Fruit fly (Drosophila melanogaster) whole organism, pupa: ENCODE measurements around the gene Usp2.

ENCODE experiments used
- CG10348 ChIP-seq: fragments of 200-800 bp; sonication (Bioruptor generic); IDR thresholded peaks from 2 replicates; pipeline ENCODE4 v1.3.6; 2022; ENCODE audit warnings: missing biosample characterization, missing genetic modification characterization
- CG12605 ChIP-seq: fragments of 200-800 bp; sonication (Bioruptor generic); IDR thresholded peaks from 2 replicates; pipeline ENCODE4 v1.3.6; 2022; ENCODE audit warnings: missing biosample characterization, missing genetic modification characterization
- CG13204 ChIP-seq: fragments of 200-800 bp; sonication (Bioruptor generic); optimal IDR thresholded peaks from 2 replicates; lab custom pipeline; 2018; ENCODE audit warnings: missing biosample characterization, mild to moderate bottlenecking, missing genetic modification characterization, moderate library complexity
- CG14655 ChIP-seq: fragments of 200-800 bp; sonication (Bioruptor generic); optimal IDR thresholded peaks from 3 replicates; lab custom pipeline; 2017; ENCODE audit warnings: mild to moderate bottlenecking, missing biosample characterization, missing genetic modification reagents, missing genetic modification characterization
- CG15710 ChIP-seq: fragments of 200-800 bp; sonication (Bioruptor generic); optimal IDR thresholded peaks from 2 replicates; lab custom pipeline; 2018; ENCODE audit warnings: missing biosample characterization, mild to moderate bottlenecking, missing genetic modification characterization, moderate library complexity
- CG17806 ChIP-seq: fragments of 200-800 bp; sonication (Bioruptor generic); optimal IDR thresholded peaks from 2 replicates; lab custom pipeline; 2018; ENCODE audit warnings: missing biosample characterization, mild to moderate bottlenecking, missing genetic modification characterization, moderate library complexity
- CG32121 ChIP-seq: fragments of 200-800 bp; sonication (Bioruptor generic); IDR thresholded peaks from 2 replicates; pipeline ENCODE4 v1.3.6; 2022; ENCODE audit warnings: missing biosample characterization, missing genetic modification characterization
- CG34367 ChIP-seq: fragments of 200-800 bp; sonication (Bioruptor generic); optimal IDR thresholded peaks from 2 replicates; lab custom pipeline; 2018; ENCODE audit warnings: missing biosample characterization, mild to moderate bottlenecking, missing genetic modification characterization
- CG4496 ChIP-seq: fragments of 200-800 bp; sonication (Bioruptor generic); IDR thresholded peaks from 3 replicates; pipeline ENCODE4 v1.3.6; 2022; ENCODE audit warnings: missing biosample characterization, missing genetic modification characterization
- CG8159 ChIP-seq: fragments of 200-800 bp; sonication (Bioruptor generic); optimal IDR thresholded peaks from 3 replicates; lab custom pipeline; 2018; ENCODE audit warnings: missing biosample characterization, mild to moderate bottlenecking, missing genetic modification characterization, moderate library complexity
- CG8301 ChIP-seq: fragments of 200-800 bp; sonication (Bioruptor generic); optimal IDR thresholded peaks from 2 replicates; lab custom pipeline; 2018; ENCODE audit warnings: missing biosample characterization, mild to moderate bottlenecking, missing genetic modification characterization
- CG9948 ChIP-seq: fragments of 200-800 bp; sonication (Bioruptor generic); optimal IDR thresholded peaks from 2 replicates; lab custom pipeline; 2018; ENCODE audit warnings: missing biosample characterization, mild to moderate bottlenecking, missing genetic modification characterization, moderate library complexity
- D1 ChIP-seq: fragments of 200-800 bp; sonication (Bioruptor generic); optimal IDR thresholded peaks from 2 replicates; lab custom pipeline; 2018; ENCODE audit warnings: missing biosample characterization, mild to moderate bottlenecking, missing genetic modification characterization, moderate library complexity
- EcR ChIP-seq: fragments of 200-800 bp; sonication (Bioruptor generic); optimal IDR thresholded peaks from 3 replicates; lab custom pipeline; 2019; ENCODE audit warnings: missing biosample characterization, missing genetic modification characterization, mild to moderate bottlenecking, moderate library complexity, missing genetic modification reagents
- Ets98B ChIP-seq: fragments of 200-800 bp; sonication (Bioruptor generic); IDR thresholded peaks from 2 replicates; pipeline ENCODE4 v1.3.6; 2022; ENCODE audit warnings: missing biosample characterization, missing genetic modification characterization
- Pif1A ChIP-seq: fragments of 200-800 bp; sonication (Bioruptor generic); optimal IDR thresholded peaks from 3 replicates; lab custom pipeline; 2016; ENCODE audit warnings: missing biosample characterization, missing genetic modification characterization
- Pif1B ChIP-seq: fragments of 200-800 bp; sonication (Bioruptor generic); optimal IDR thresholded peaks from 3 replicates; lab custom pipeline; 2016; ENCODE audit warnings: missing biosample characterization, missing genetic modification characterization
- Snoo ChIP-seq: fragments of 200-800 bp; sonication (Bioruptor generic); optimal IDR thresholded peaks from 3 replicates; lab custom pipeline; 2017; ENCODE audit warnings: missing biosample characterization, mild to moderate bottlenecking, missing genetic modification characterization, inconsistent platforms
- fd96Ca ChIP-seq: fragments of 200-800 bp; sonication (Bioruptor generic); IDR thresholded peaks from 3 replicates; pipeline ENCODE4 v1.3.6; 2022; ENCODE audit warnings: missing biosample characterization, missing genetic modification characterization
- gl ChIP-seq: fragments of 200-800 bp; sonication (Bioruptor generic); optimal IDR thresholded peaks from 2 replicates; lab custom pipeline; 2018; ENCODE audit warnings: missing biosample characterization, mild to moderate bottlenecking, missing genetic modification characterization
- rn ChIP-seq: fragments of 200-800 bp; sonication (Bioruptor generic); IDR thresholded peaks from 2 replicates; pipeline ENCODE4 v1.3.6; 2022; ENCODE audit warnings: missing biosample characterization, missing genetic modification characterization

Usp2 gene

dm6 chrX:22479207-22479820 is 23.7 kb downstream of the Usp2 start:
- TF ChIP-seq CG32121 (GFP tag; lab: Robert Waterston, UW) (peak; percentile 25; the same call in 1 of the 2 replicates), Pif1A (GFP tag; lab: Kevin White, UChicago) (peak; percentile 64), rn (GFP tag; lab: Robert Waterston, UW) (no peak), Ets98B (GFP tag; lab: Robert Waterston, UW) (peak; percentile 18; the same call in 1 of the 2 replicates), CG34367 (peak; percentile 28), CG15710 (tag; lab: Kevin White, UChicago) (peak; percentile 33), CG8159 (tag; lab: Kevin White, UChicago) (peak; percentile 31), Pif1B (peak; percentile 45), gl (tag; lab: Kevin White, UChicago) (no peak), CG8301 (tag; lab: Kevin White, UChicago) (peak; percentile 64), CG9948 (tag; lab: Kevin White, UChicago) (peak; percentile 19), CG4496 (no peak), CG13204 (GFP tag; lab: Kevin White, UChicago) (no peak), CG17806 (tag; lab: Kevin White, UChicago) (peak; percentile 23), CG14655 (no peak), fd96Ca (0 out of 3 replicates have a peak, but pooled peaks have one; percentile 20), Snoo (peak; percentile 75), CG10348 (GFP tag; lab: Robert Waterston, UW) (no peak)
- TF ChIP-seq, all 21 proteins: peak for 12

- TF ChIP-seq CG10348 (GFP tag; lab: Robert Waterston, UW) (no peak), CG8159 (tag; lab: Kevin White, UChicago) (no peak), CG15710 (tag; lab: Kevin White, UChicago) (no peak)
Measured at dm6 chrX:22480612-22481011, 25.0 kb downstream of the Usp2 start.

dm6 chrX:22481131-22481530 is 25.5 kb downstream of the Usp2 start:
- TF ChIP-seq fd96Ca (0 out of 3 replicates have a peak, but pooled peaks have one; percentile 9), Snoo (no peak), CG8159 (tag; lab: Kevin White, UChicago) (no peak), CG12605 (GFP tag; lab: Robert Waterston, UW) (peak; percentile 47), CG4496 (peak; percentile 38; the same call in 1 of the 3 replicates), CG14655 (peak; percentile 35), Pif1A (GFP tag; lab: Kevin White, UChicago) (peak; percentile 5), gl (tag; lab: Kevin White, UChicago) (peak; percentile 9), CG32121 (GFP tag; lab: Robert Waterston, UW) (0 out of 2 replicates have a peak, but pooled peaks have one; percentile 18), CG8301 (tag; lab: Kevin White, UChicago) (no peak)

dm6 chrX:22481860-22482544 is 26.4 kb downstream of the Usp2 start, which contains the start of the genes Cp110 and CG12576:
Gene Cp110 (plus strand): TSS chrX:22482082.
Gene CG12576 (minus strand): TSS chrX:22482357.
- TF ChIP-seq rn (GFP tag; lab: Robert Waterston, UW) (no peak), EcR (GFP tag; lab: Kevin White, UChicago) (no peak), Ets98B (GFP tag; lab: Robert Waterston, UW) (no peak), CG8301 (tag; lab: Kevin White, UChicago) (no peak), CG17806 (tag; lab: Kevin White, UChicago) (no peak), D1 (tag; lab: Kevin White, UChicago) (no peak), fd96Ca (no peak), CG8159 (tag; lab: Kevin White, UChicago) (no peak), CG13204 (GFP tag; lab: Kevin White, UChicago) (no peak), CG9948 (tag; lab: Kevin White, UChicago) (no peak), CG34367 (no peak), CG32121 (GFP tag; lab: Robert Waterston, UW) (no peak), Pif1B (no peak), CG10348 (GFP tag; lab: Robert Waterston, UW) (no peak), Snoo (no peak), CG14655 (no peak), CG15710 (tag; lab: Kevin White, UChicago) (no peak), gl (tag; lab: Kevin White, UChicago) (no peak), CG12605 (GFP tag; lab: Robert Waterston, UW) (no peak), CG4496 (no peak)

- TF ChIP-seq CG13204 (GFP tag; lab: Kevin White, UChicago) (no peak), CG8301 (tag; lab: Kevin White, UChicago) (no peak), CG4496 (no peak), CG9948 (tag; lab: Kevin White, UChicago) (no peak), CG14655 (no peak), fd96Ca (no peak), Pif1A (GFP tag; lab: Kevin White, UChicago) (no peak), CG34367 (no peak), rn (GFP tag; lab: Robert Waterston, UW) (no peak), D1 (tag; lab: Kevin White, UChicago) (no peak)
Measured at dm6 chrX:22486487-22486886, 30.9 kb downstream of the Usp2 start.
